Fruit fly (Drosophila melanogaster) whole organism, embryonic: ENCODE results near the gene CG33090.
A peak's percentile ranks its signal among the peaks of the same experiment; 100 is the strongest.

Experiments
- Atf3 ChIP-seq: fragments of 200-800 bp; sonication (Bioruptor generic); optimal IDR thresholded peaks from 3 replicates; lab custom pipeline; 2016; ENCODE audit warnings: missing biosample characterization, missing genetic modification characterization
- BEAF-32 ChIP-seq: fragments of 200-800 bp; sonication (Bioruptor generic); optimal IDR thresholded peaks from 3 replicates; lab custom pipeline; 2017; ENCODE audit warnings: missing biosample characterization, missing genetic modification characterization, mild to moderate bottlenecking, moderate library complexity, missing genetic modification reagents
- CG10209 ChIP-seq: fragments of 200-800 bp; sonication (Bioruptor generic); optimal IDR thresholded peaks from 3 replicates; lab custom pipeline; 2017; ENCODE audit warnings: missing biosample characterization, mild to moderate bottlenecking, missing genetic modification characterization, missing genetic modification reagents
- CG10462 ChIP-seq: fragments of 200-800 bp; sonication (Bioruptor generic); optimal IDR thresholded peaks from 2 replicates; lab custom pipeline; 2016; ENCODE audit warnings: missing biosample characterization, missing genetic modification characterization
- CG10654 ChIP-seq: fragments of 200-800 bp; sonication (Bioruptor generic); optimal IDR thresholded peaks from 2 replicates; lab custom pipeline; 2016; ENCODE audit warnings: missing biosample characterization, missing genetic modification characterization
- CG11504 ChIP-seq: fragments of 200-800 bp; sonication (Bioruptor generic); optimal IDR thresholded peaks from 3 replicates; lab custom pipeline; 2019; ENCODE audit warnings: missing biosample characterization, mild to moderate bottlenecking, missing genetic modification characterization, moderate library complexity
- CG13424 ChIP-seq: fragments of 200-800 bp; sonication (Bioruptor generic); optimal IDR thresholded peaks from 2 replicates; lab custom pipeline; 2019; ENCODE audit warnings: missing biosample characterization, mild to moderate bottlenecking, missing genetic modification characterization, moderate library complexity
- CG13624 ChIP-seq: fragments of 200-800 bp; sonication (Bioruptor generic); optimal IDR thresholded peaks from 2 replicates; lab custom pipeline; 2016; ENCODE audit warnings: missing biosample characterization, missing genetic modification characterization
- CG14710 ChIP-seq: fragments of 200-800 bp; sonication (Bioruptor generic); optimal IDR thresholded peaks from 3 replicates; lab custom pipeline; 2019; ENCODE audit warnings: missing biosample characterization, mild to moderate bottlenecking, missing genetic modification characterization, moderate library complexity
- CG15696 ChIP-seq: fragments of 200-800 bp; sonication (Bioruptor generic); optimal IDR thresholded peaks from 2 replicates; lab custom pipeline; 2019; ENCODE audit warnings: missing biosample characterization, mild to moderate bottlenecking, missing genetic modification characterization, moderate library complexity
- CG16813 ChIP-seq: fragments of 200-800 bp; sonication (Bioruptor generic); IDR thresholded peaks from 3 replicates; pipeline ENCODE4 v1.3.6; 2022; ENCODE audit warnings: missing biosample characterization, missing genetic modification characterization; ENCODE audit not compliant: partially characterized antibody
- CG16815 ChIP-seq: fragments of 200-800 bp; sonication (Bioruptor generic); optimal IDR thresholded peaks from 3 replicates; lab custom pipeline; 2017; ENCODE audit warnings: missing biosample characterization, mild to moderate bottlenecking, missing genetic modification characterization
- CG18262 ChIP-seq: fragments of 200-800 bp; optimal IDR thresholded peaks from 3 replicates; lab custom pipeline; 2019; ENCODE audit warnings: missing biosample characterization, mild to moderate bottlenecking, missing genetic modification characterization, moderate library complexity
- CG2712 ChIP-seq: fragments of 200-800 bp; optimal IDR thresholded peaks from 3 replicates; lab custom pipeline; 2019; ENCODE audit warnings: missing biosample characterization, mild to moderate bottlenecking, missing genetic modification characterization, moderate library complexity
- CG30020 ChIP-seq: fragments of 200-800 bp; optimal IDR thresholded peaks from 2 replicates; lab custom pipeline; 2019; ENCODE audit warnings: missing biosample characterization, mild to moderate bottlenecking, missing genetic modification characterization, moderate library complexity
- CG34376 ChIP-seq: fragments of 200-800 bp; sonication (Bioruptor generic); optimal IDR thresholded peaks from 2 replicates; lab custom pipeline; 2018; ENCODE audit warnings: missing biosample characterization, mild to moderate bottlenecking, missing genetic modification characterization
- CG4404 ChIP-seq: fragments of 200-800 bp; sonication (Bioruptor generic); IDR thresholded peaks from 2 replicates; pipeline ENCODE4 v1.3.6; 2022; ENCODE audit warnings: missing biosample characterization, missing genetic modification characterization
- CG5245 ChIP-seq: fragments of 200-800 bp; sonication (Bioruptor generic); optimal IDR thresholded peaks from 3 replicates; lab custom pipeline; 2016; ENCODE audit warnings: missing biosample characterization, missing genetic modification characterization
- D ChIP-seq, 2 experiments: fragments of 200-800 bp in 1 of 2; fragments of >200 bp in 1 of 2; sonication (Bioruptor generic) in 1 of 2; optimal IDR thresholded peaks; 2 replicates in 1 of 2; 3 replicates in 1 of 2; lab custom pipeline; 2017; ENCODE audit warnings: mild to moderate bottlenecking in 1 of 2, missing biosample characterization in 1 of 2, missing genetic modification characterization in 1 of 2, missing genetic modification reagents in 1 of 2
- D19B ChIP-seq: fragments of 200-800 bp; sonication (Bioruptor generic); optimal IDR thresholded peaks from 2 replicates; lab custom pipeline; 2017; ENCODE audit warnings: missing biosample characterization, mild to moderate bottlenecking, missing genetic modification characterization
- Dbx ChIP-seq: fragments of 200-800 bp; sonication (Bioruptor generic); IDR thresholded peaks from 3 replicates; pipeline ENCODE4 v1.3.6; 2022; ENCODE audit warnings: missing biosample characterization, missing genetic modification characterization
- Deaf1 ChIP-seq: fragments of 200-800 bp; optimal IDR thresholded peaks from 3 replicates; lab custom pipeline; 2019; ENCODE audit warnings: missing biosample characterization, mild to moderate bottlenecking, missing genetic modification characterization, moderate library complexity
- Dll ChIP-seq: fragments of 200-800 bp; sonication (Bioruptor generic); IDR thresholded peaks from 4 replicates; pipeline ENCODE4 v1.3.6; 2022; ENCODE audit warnings: missing biosample characterization, missing genetic modification characterization; ENCODE audit not compliant: partially characterized antibody
- Fer2 ChIP-seq: fragments of 200-800 bp; sonication (Bioruptor generic); optimal IDR thresholded peaks from 2 replicates; lab custom pipeline; 2018; ENCODE audit warnings: missing biosample characterization, mild to moderate bottlenecking, missing genetic modification characterization, moderate library complexity
- Gsc ChIP-seq: fragments of 200-800 bp; sonication (Bioruptor generic); IDR thresholded peaks from 2 replicates; pipeline ENCODE4 v1.3.6; 2022; ENCODE audit warnings: missing biosample characterization, missing genetic modification characterization
- HLH4C ChIP-seq: fragments of 200-800 bp; sonication (Bioruptor generic); IDR thresholded peaks from 3 replicates; pipeline ENCODE4 v1.3.6; 2022; ENCODE audit warnings: missing biosample characterization, missing genetic modification characterization; ENCODE audit not compliant: partially characterized antibody
- Hr39 ChIP-seq: fragments of >200 bp; optimal IDR thresholded peaks from 2 replicates; lab custom pipeline; 2017
- Hsf ChIP-seq: fragments of 200-800 bp; sonication (Bioruptor generic); optimal IDR thresholded peaks from 3 replicates; lab custom pipeline; 2016; ENCODE audit warnings: missing biosample characterization, missing genetic modification characterization
- NC2β ChIP-seq: fragments of 200-800 bp; sonication (Bioruptor generic); optimal IDR thresholded peaks from 2 replicates; lab custom pipeline; 2016; ENCODE audit warnings: missing biosample characterization, missing genetic modification characterization
- Optix ChIP-seq: fragments of 200-800 bp; sonication (Bioruptor generic); IDR thresholded peaks from 3 replicates; pipeline ENCODE4 v1.3.6; 2022; ENCODE audit warnings: missing biosample characterization, missing genetic modification characterization
- Pdp1 ChIP-seq, 2 experiments: fragments of 200-800 bp; sonication (Bioruptor generic); optimal IDR thresholded peaks; 3 replicates each; lab custom pipeline; 2016; ENCODE audit warnings: missing biosample characterization in 2 of 2, missing genetic modification characterization in 2 of 2, mild to moderate bottlenecking in 1 of 2, moderate library complexity in 1 of 2
- Sry-δ ChIP-seq: fragments of 200-800 bp; sonication (Bioruptor generic); optimal IDR thresholded peaks from 2 replicates; lab custom pipeline; 2016; ENCODE audit warnings: missing biosample characterization, missing genetic modification characterization
- Tbp ChIP-seq: fragments of >200 bp; optimal IDR thresholded peaks from 2 replicates; lab custom pipeline; 2018; ENCODE audit warnings: missing biosample characterization, missing genetic modification characterization
- btn ChIP-seq: fragments of 200-800 bp; sonication (Bioruptor generic); optimal IDR thresholded peaks from 2 replicates; lab custom pipeline; 2016; ENCODE audit warnings: missing biosample characterization, missing genetic modification characterization
- chn ChIP-seq: fragments of 200-800 bp; sonication (Bioruptor generic); optimal IDR thresholded peaks from 2 replicates; lab custom pipeline; 2016; ENCODE audit warnings: missing biosample characterization, missing genetic modification characterization
- ci ChIP-seq: fragments of 200-800 bp; sonication (Bioruptor generic); IDR thresholded peaks from 3 replicates; pipeline ENCODE4 v1.3.6; 2022; ENCODE audit warnings: missing biosample characterization, missing genetic modification characterization
- dan ChIP-seq: fragments of 200-800 bp; sonication (Bioruptor generic); IDR thresholded peaks from 2 replicates; pipeline ENCODE4 v1.3.6; 2022; ENCODE audit warnings: missing biosample characterization, missing genetic modification characterization
- gcm ChIP-seq: fragments of 200-800 bp; sonication (Bioruptor generic); optimal IDR thresholded peaks from 2 replicates; lab custom pipeline; 2019; ENCODE audit warnings: missing biosample characterization, mild to moderate bottlenecking, missing genetic modification characterization, moderate library complexity
- gt ChIP-seq: fragments of 200-800 bp; sonication (Bioruptor generic); IDR thresholded peaks from 2 replicates; pipeline ENCODE4 v1.3.6; 2022; ENCODE audit warnings: missing biosample characterization, missing genetic modification characterization
- kah ChIP-seq: fragments of 200-800 bp; sonication (Bioruptor generic); optimal IDR thresholded peaks from 2 replicates; lab custom pipeline; 2018; ENCODE audit warnings: missing biosample characterization, mild to moderate bottlenecking, missing genetic modification characterization
- lilli ChIP-seq: fragments of 200-800 bp; sonication (Bioruptor generic); optimal IDR thresholded peaks from 3 replicates; lab custom pipeline; 2016; ENCODE audit warnings: missing biosample characterization, missing genetic modification characterization
- org-1 ChIP-seq: fragments of 200-800 bp; sonication (Bioruptor generic); optimal IDR thresholded peaks from 2 replicates; lab custom pipeline; 2017; ENCODE audit warnings: missing biosample characterization, missing genetic modification characterization
- pan ChIP-seq, 4 experiments: fragments of >200 bp in 3 of 4; fragments of 200-800 bp in 1 of 4; sonication (Bioruptor generic) in 1 of 4; optimal IDR thresholded peaks in 3 of 4; IDR thresholded peaks in 1 of 4; 2 replicates each; pipeline versions ENCODE4 v1.3.6 to Lab custom; 2017 to 2022; ENCODE audit warnings: missing biosample characterization in 2 of 4, missing genetic modification characterization in 2 of 4, mixed read lengths in 1 of 4
- peb ChIP-seq: fragments of 200-800 bp; sonication (Bioruptor generic); IDR thresholded peaks from 2 replicates; pipeline ENCODE4 v1.3.6; 2022; ENCODE audit warnings: missing biosample characterization, missing genetic modification characterization
- scrt ChIP-seq: fragments of 200-800 bp; sonication (Bioruptor generic); optimal IDR thresholded peaks from 2 replicates; lab custom pipeline; 2018; ENCODE audit warnings: missing biosample characterization, mild to moderate bottlenecking, missing genetic modification characterization, moderate library complexity
- sim ChIP-seq: fragments of 200-800 bp; sonication (Bioruptor generic); IDR thresholded peaks from 2 replicates; pipeline ENCODE4 v1.3.6; 2022; ENCODE audit warnings: missing biosample characterization, missing genetic modification characterization
- tx ChIP-seq: fragments of 200-800 bp; sonication (Bioruptor generic); optimal IDR thresholded peaks from 2 replicates; lab custom pipeline; 2016; ENCODE audit warnings: missing biosample characterization, missing genetic modification characterization
- zfh1 ChIP-seq: fragments of 200-800 bp; sonication (Bioruptor generic); IDR thresholded peaks from 3 replicates; pipeline ENCODE4 v1.3.6; 2022; ENCODE audit warnings: missing biosample characterization, missing genetic modification characterization

Gene CG33090

DNA sequence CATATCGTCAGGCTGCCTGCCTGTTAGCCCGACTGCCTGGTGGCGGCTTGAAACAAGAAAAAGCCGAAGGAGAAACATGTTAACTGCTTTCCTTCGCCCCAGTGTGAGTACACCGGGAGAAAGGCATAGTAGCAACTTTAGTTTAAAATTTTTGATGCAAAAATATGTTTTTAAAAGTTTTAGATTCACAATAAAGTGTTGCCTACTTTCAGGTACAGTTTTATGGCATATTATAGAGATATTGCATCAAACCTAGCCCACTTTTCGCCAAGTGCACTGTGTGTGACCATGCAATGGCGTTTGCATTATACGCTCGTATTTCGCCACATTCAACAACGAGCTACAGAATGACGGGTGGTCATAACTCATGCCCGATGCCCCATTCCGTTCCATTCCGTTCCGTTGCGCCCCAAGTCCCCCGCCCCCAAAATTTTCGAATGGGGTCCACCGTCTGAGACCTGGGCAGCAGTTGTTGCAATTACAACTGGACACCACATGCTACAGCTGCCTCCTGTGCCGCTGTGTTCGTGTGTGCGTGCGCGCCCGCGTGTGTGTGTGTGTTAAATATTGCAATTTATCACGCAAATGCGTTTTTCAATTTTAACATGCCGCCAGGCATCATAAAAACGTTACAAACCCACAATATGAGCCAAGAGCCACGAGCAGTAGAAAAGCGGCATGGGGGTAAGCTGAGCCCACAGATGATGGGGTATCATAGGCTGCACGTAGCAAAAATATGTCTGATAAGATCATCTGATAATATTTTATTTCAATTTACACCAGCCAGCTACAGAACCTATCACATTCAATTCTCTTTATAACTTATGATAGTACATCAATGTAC lies 36.2 kb downstream of the CG33090 start (continued):
- TF ChIP-seq Hsf (GFP tag; lab: Kevin White, UChicago) (peak; percentile 32), pan (optimal IDR thresholded peaks at IDR 0.05; lab: Kevin White, UChicago) (no peak), pan (GFP tag; optimal IDR thresholded peaks at IDR 0.05 in 1 of 2, IDR thresholded peaks at IDR 0.05 in 1 of 2) (peak in 1 of 2 experiments; percentile 38), btn (GFP tag; lab: Kevin White, UChicago) (no peak), org-1 (GFP tag; lab: Kevin White, UChicago) (no peak), Hr39 (lab: Kevin White, UChicago) (peak; percentile 99), CG11504 (tag; lab: Kevin White, UChicago) (peak; percentile 58), HLH4C (no peak), Tbp (GFP tag; lab: Kevin White, UChicago) (no peak), Dll (GFP tag; lab: Robert Waterston, UW) (no peak), dan (GFP tag; lab: Robert Waterston, UW) (no peak), zfh1 (GFP tag; lab: Robert Waterston, UW) (peak; percentile 63), Gsc (GFP tag; lab: Robert Waterston, UW) (no peak), lilli (GFP tag; lab: Kevin White, UChicago) (no peak), CG10209 (GFP tag; lab: Kevin White, UChicago) (peak; percentile 25), CG13424 (tag; lab: Kevin White, UChicago) (peak; percentile 4), CG18262 (tag; lab: Kevin White, UChicago) (peak; percentile 30), CG14710 (tag; lab: Kevin White, UChicago) (peak; percentile 24), CG15696 (tag; lab: Kevin White, UChicago) (no peak), D19B (GFP tag; lab: Kevin White, UChicago) (no peak), chn (GFP tag; lab: Kevin White, UChicago) (no peak), peb (GFP tag; lab: Robert Waterston, UW) (no peak), sim (GFP tag; lab: Robert Waterston, UW) (no peak), Pdp1 (GFP tag; optimal IDR thresholded peaks at IDR 0.05; lab: Kevin White, UChicago) (peak in 1 of 2 experiments; percentile 26), BEAF-32 (GFP tag; lab: Kevin White, UChicago) (no peak), NC2β (GFP tag; lab: Kevin White, UChicago) (no peak), Atf3 (peak; percentile 26), gt (GFP tag; lab: Robert Waterston, UW) (no peak), CG4404 (GFP tag; lab: Robert Waterston, UW) (peak; percentile 41; the same call in 1 of the 2 replicates), CG10654 (GFP tag; lab: Kevin White, UChicago) (no peak), Optix (GFP tag; lab: Robert Waterston, UW) (peak; percentile 56; the same call in 1 of the 3 replicates), CG10462 (GFP tag; lab: Kevin White, UChicago) (no peak), Deaf1 (tag; lab: Kevin White, UChicago) (no peak), ci (0 out of 3 replicates have a peak, but pooled peaks have one; percentile 13), CG13624 (GFP tag; lab: Kevin White, UChicago) (no peak), tx (GFP tag; lab: Kevin White, UChicago) (no peak), CG2712 (tag; lab: Kevin White, UChicago) (peak; percentile 52), Fer2 (tag; lab: Kevin White, UChicago) (no peak), Dbx (GFP tag; lab: Robert Waterston, UW) (no peak), kah (no peak), Sry-δ (GFP tag; lab: Kevin White, UChicago) (no peak), CG34376 (GFP tag; lab: Kevin White, UChicago) (no peak), D (optimal IDR thresholded peaks at IDR 0.05; lab: Kevin White, UChicago) (no peak), D (GFP tag; optimal IDR thresholded peaks at IDR 0.05; lab: Kevin White, UChicago) (no peak), gcm (no peak), CG5245 (GFP tag; lab: Kevin White, UChicago) (no peak), scrt (no peak), CG30020 (tag; lab: Kevin White, UChicago) (no peak), CG16813 (GFP tag; lab: Robert Waterston, UW) (no peak), CG16815 (GFP tag; lab: Kevin White, UChicago) (no peak)
